Worm (Caenorhabditis elegans) whole organism, L4 larva: ENCODE results near the gene Y60A3A.16.
A peak's percentile ranks its signal among the peaks of the same experiment; 100 is the strongest.

Experiments
- F10B5.3 ChIP-seq: sonication (generic microtip); optimal IDR thresholded peaks from 2 replicates; lab custom pipeline; 2016; ENCODE audit warnings: mild to moderate bottlenecking, missing genetic modification characterization, missing compliant biosample characterization
- F26F4.8 ChIP-seq: fragments of 200-800 bp; sonication (Bioruptor generic); conservative IDR thresholded peaks from 2 replicates; pipeline ENCODE4 v1.3.6; 2022; ENCODE audit warnings: missing genetic modification characterization, missing compliant biosample characterization
- F37D6.2 ChIP-seq: sonication (generic microtip); optimal IDR thresholded peaks from 2 replicates; lab custom pipeline; 2016; ENCODE audit warnings: mild to moderate bottlenecking, missing genetic modification characterization, missing compliant biosample characterization
- F49E8.2 ChIP-seq: sonication (generic microtip); optimal IDR thresholded peaks from 2 replicates; lab custom pipeline; 2016; ENCODE audit warnings: missing compliant biosample characterization, mild to moderate bottlenecking, missing genetic modification characterization, borderline replicate concordance
- T20F7.1 ChIP-seq: fragments of 200-800 bp; sonication (Bioruptor generic); optimal IDR thresholded peaks from 2 replicates; lab custom pipeline; 2018; ENCODE audit warnings: mild to moderate bottlenecking, missing genetic modification characterization, missing compliant biosample characterization
- Y105C5A.15 ChIP-seq: fragments of 200-800 bp; sonication (Bioruptor generic); IDR thresholded peaks from 2 replicates; pipeline ENCODE4 v1.3.6; 2022; ENCODE audit warnings: missing genetic modification characterization, missing compliant biosample characterization
- ZK546.5 ChIP-seq, 2 experiments: sonication (generic microtip); optimal IDR thresholded peaks; 2 replicates each; lab custom pipeline; 2017; ENCODE audit warnings: missing biosample characterization in 2 of 2, missing genetic modification characterization in 2 of 2
- ceh-44 ChIP-seq: fragments of 200-800 bp; sonication (Bioruptor generic); IDR thresholded peaks from 2 replicates; pipeline ENCODE4 v1.3.6; 2022; ENCODE audit warnings: missing genetic modification reagents, missing genetic modification characterization, missing compliant biosample characterization
- ces-1 ChIP-seq: fragments of 150-350 bp; sonication (generic microtip); optimal IDR thresholded peaks from 4 replicates; lab custom pipeline; 2014; ENCODE audit warnings: missing biosample characterization, missing genetic modification reagents, missing genetic modification characterization
- ctbp-1 ChIP-seq: fragments of 200-800 bp; sonication (Bioruptor generic); IDR thresholded peaks from 2 replicates; pipeline ENCODE4 v1.3.6; 2022; ENCODE audit warnings: missing genetic modification reagents, missing genetic modification characterization, missing compliant biosample characterization
- daf-12 ChIP-seq: fragments of 150-350 bp; optimal IDR thresholded peaks from 2 replicates; lab custom pipeline; 2014; ENCODE audit warnings: missing biosample characterization, missing genetic modification reagents, missing genetic modification characterization
- daf-16 ChIP-seq, 3 experiments: sonication (generic microtip); optimal IDR thresholded peaks; 2 replicates each; lab custom pipeline; 2016 to 2017; ENCODE audit warnings: missing genetic modification characterization in 3 of 3, missing genetic modification reagents in 3 of 3, mild to moderate bottlenecking in 2 of 3, missing compliant biosample characterization in 2 of 3, missing biosample characterization in 1 of 3, moderate library complexity in 1 of 3
- daf-19 ChIP-seq: fragments of 200-800 bp; sonication (Bioruptor generic); conservative IDR thresholded peaks from 2 replicates; pipeline ENCODE4 v1.3.6; 2022; ENCODE audit warnings: missing genetic modification characterization, missing compliant biosample characterization
- daf-8 ChIP-seq: fragments of 200-800 bp; sonication (Bioruptor generic); IDR thresholded peaks from 2 replicates; pipeline ENCODE4 v1.3.6; 2022; ENCODE audit warnings: missing genetic modification characterization, missing compliant biosample characterization
- dmd-6 ChIP-seq: fragments of 200-800 bp; sonication (Bioruptor generic); IDR thresholded peaks from 2 replicates; pipeline ENCODE4 v1.3.6; 2022; ENCODE audit warnings: missing genetic modification reagents, missing genetic modification characterization, missing compliant biosample characterization
- dmd-8 ChIP-seq: fragments of 200-800 bp; sonication (Bioruptor generic); IDR thresholded peaks from 2 replicates; pipeline ENCODE4 v1.3.6; 2022; ENCODE audit warnings: missing genetic modification characterization, missing compliant biosample characterization
- duxl-1 ChIP-seq: sonication (generic microtip); optimal IDR thresholded peaks from 2 replicates; lab custom pipeline; 2016; ENCODE audit warnings: mild to moderate bottlenecking, missing genetic modification characterization, moderate library complexity, missing compliant biosample characterization; ENCODE audit not compliant: poor library complexity
- dve-1 ChIP-seq: sonication (generic microtip); optimal IDR thresholded peaks from 2 replicates; lab custom pipeline; 2017; ENCODE audit warnings: antibody characterized with exemption, mild to moderate bottlenecking, missing genetic modification characterization, missing compliant biosample characterization; ENCODE audit not compliant: insufficient read depth
- fkh-10 ChIP-seq: fragments of 150-350 bp; optimal IDR thresholded peaks from 2 replicates; lab custom pipeline; 2014; ENCODE audit warnings: missing biosample characterization, missing genetic modification reagents, missing genetic modification characterization
- gei-8 ChIP-seq: fragments of 200-800 bp; sonication (Bioruptor generic); optimal IDR thresholded peaks from 2 replicates; lab custom pipeline; 2018; ENCODE audit warnings: mild to moderate bottlenecking, missing genetic modification characterization, missing compliant biosample characterization
- hif-1 ChIP-seq, 2 experiments: sonication (generic microtip); optimal IDR thresholded peaks; 2 replicates each; lab custom pipeline; 2016 to 2017; ENCODE audit warnings: missing compliant biosample characterization in 2 of 2, missing genetic modification characterization in 2 of 2, missing genetic modification reagents in 2 of 2, missing genotype in 2 of 2, mild to moderate bottlenecking in 1 of 2
- hlh-30 ChIP-seq: sonication (generic microtip); optimal IDR thresholded peaks from 2 replicates; lab custom pipeline; 2017; ENCODE audit warnings: antibody characterized with exemption, mild to moderate bottlenecking, missing genetic modification characterization, missing compliant biosample characterization; ENCODE audit not compliant: insufficient read depth
- hmg-1.1 ChIP-seq: fragments of 200-800 bp; sonication (Bioruptor generic); IDR thresholded peaks from 2 replicates; pipeline ENCODE4 v1.3.6; 2022; ENCODE audit warnings: missing genetic modification reagents, missing genetic modification characterization, missing compliant biosample characterization
- lim-7 ChIP-seq: fragments of 200-800 bp; sonication (Bioruptor generic); IDR thresholded peaks from 2 replicates; pipeline ENCODE4 v1.3.6; 2022; ENCODE audit warnings: missing genetic modification characterization, missing compliant biosample characterization
- lin-13 ChIP-seq: fragments of 150-350 bp; optimal IDR thresholded peaks from 2 replicates; lab custom pipeline; 2014; ENCODE audit warnings: missing biosample characterization, missing genetic modification reagents, missing genetic modification characterization
- lin-29 ChIP-seq: fragments of 200-800 bp; sonication (Bioruptor generic); IDR thresholded peaks from 2 replicates; pipeline ENCODE4 v1.3.6; 2022; ENCODE audit warnings: missing genetic modification reagents, missing genetic modification characterization, missing compliant biosample characterization
- lin-39 ChIP-seq: fragments of 150-350 bp; optimal IDR thresholded peaks from 2 replicates; lab custom pipeline; 2014; ENCODE audit warnings: missing biosample characterization, missing genetic modification reagents, missing genetic modification characterization
- mdl-1 ChIP-seq, 2 experiments: fragments of 150-350 bp in 1 of 2; sonication (generic microtip) in 1 of 2; optimal IDR thresholded peaks; 2 replicates each; lab custom pipeline; 2014 to 2017; ENCODE audit warnings: missing biosample characterization in 2 of 2, missing genetic modification characterization in 2 of 2
- mdt-29 ChIP-seq: fragments of 200-800 bp; sonication (Bioruptor generic); IDR thresholded peaks from 2 replicates; pipeline ENCODE4 v1.3.6; 2022; ENCODE audit warnings: missing genetic modification reagents, missing genetic modification characterization, missing compliant biosample characterization
- mep-1 ChIP-seq: fragments of 150-350 bp; sonication (generic microtip); optimal IDR thresholded peaks from 3 replicates; lab custom pipeline; 2014; ENCODE audit warnings: missing biosample characterization, missing genetic modification characterization
- mes-2 ChIP-seq: sonication (generic microtip); optimal IDR thresholded peaks from 2 replicates; lab custom pipeline; 2016; ENCODE audit warnings: missing genotype, mild to moderate bottlenecking, missing genetic modification characterization, missing compliant biosample characterization; ENCODE audit not compliant: poor library complexity, severe bottlenecking
- nhr-111 ChIP-seq: fragments of 200-800 bp; sonication (Bioruptor generic); optimal IDR thresholded peaks from 2 replicates; lab custom pipeline; 2018; ENCODE audit warnings: mild to moderate bottlenecking, missing genetic modification characterization, missing compliant biosample characterization
- nhr-28 ChIP-seq: fragments of 150-350 bp; optimal IDR thresholded peaks from 2 replicates; lab custom pipeline; 2014; ENCODE audit warnings: missing biosample characterization, missing genetic modification characterization
- nhr-41 ChIP-seq: fragments of 200-800 bp; sonication (Bioruptor generic); IDR thresholded peaks from 2 replicates; pipeline ENCODE4 v1.3.6; 2022; ENCODE audit warnings: missing genetic modification reagents, missing genetic modification characterization, missing compliant biosample characterization
- nhr-48 ChIP-seq: sonication (generic microtip); optimal IDR thresholded peaks from 2 replicates; lab custom pipeline; 2016; ENCODE audit warnings: mild to moderate bottlenecking, missing genetic modification characterization, missing compliant biosample characterization
- nhr-76 ChIP-seq: fragments of 150-350 bp; optimal IDR thresholded peaks from 2 replicates; lab custom pipeline; 2014; ENCODE audit warnings: missing biosample characterization, missing genetic modification characterization
- nhr-77 ChIP-seq: fragments of 150-350 bp; optimal IDR thresholded peaks from 2 replicates; lab custom pipeline; 2014; ENCODE audit warnings: missing biosample characterization, missing genetic modification characterization
- pha-4 ChIP-seq, 2 experiments: fragments of 150-350 bp in 1 of 2; fragments of 200-800 bp in 1 of 2; sonication (Bioruptor generic) in 1 of 2; IDR thresholded peaks in 1 of 2; optimal IDR thresholded peaks in 1 of 2; 2 replicates each; pipeline versions ENCODE4 v1.3.6 to Lab custom; 2014 to 2022; ENCODE audit warnings: missing genetic modification characterization in 2 of 2, missing genetic modification reagents in 2 of 2, missing biosample characterization in 1 of 2, missing compliant biosample characterization in 1 of 2
- pqm-1 ChIP-seq: sonication (generic microtip); optimal IDR thresholded peaks from 2 replicates; lab custom pipeline; 2017; ENCODE audit warnings: missing biosample characterization, missing genetic modification characterization
- set-16 ChIP-seq: fragments of 200-800 bp; sonication (Bioruptor generic); IDR thresholded peaks from 2 replicates; pipeline ENCODE4 v1.3.6; 2022; ENCODE audit warnings: missing genetic modification reagents, missing genetic modification characterization, missing compliant biosample characterization
- skn-1 ChIP-seq: fragments of 150-350 bp; optimal IDR thresholded peaks from 2 replicates; lab custom pipeline; 2014; ENCODE audit warnings: missing biosample characterization, missing genetic modification characterization
- snpc-1.2 ChIP-seq: fragments of 200-800 bp; sonication (Bioruptor generic); IDR thresholded peaks from 2 replicates; pipeline ENCODE4 v1.3.6; 2022; ENCODE audit warnings: missing genetic modification reagents, missing genetic modification characterization, missing compliant biosample characterization
- spr-1 ChIP-seq: sonication (generic microtip); optimal IDR thresholded peaks from 2 replicates; lab custom pipeline; 2016; ENCODE audit warnings: mild to moderate bottlenecking, missing genetic modification characterization, missing compliant biosample characterization
- unc-62 ChIP-seq, 3 experiments: fragments of 150-350 bp in 1 of 3; sonication (generic microtip); optimal IDR thresholded peaks in 2 of 3; peaks in 1 of 3; 1 replicate in 1 of 3; 2 replicates in 2 of 3; lab custom pipeline; 2014 to 2017; ENCODE audit warnings: missing biosample characterization in 3 of 3, missing genetic modification characterization in 3 of 3, missing genetic modification reagents in 3 of 3, missing genotype in 1 of 3
- zag-1 ChIP-seq: fragments of 150-350 bp; optimal IDR thresholded peaks from 2 replicates; lab custom pipeline; 2014; ENCODE audit warnings: missing biosample characterization, missing genetic modification characterization

Gene Y60A3A.16

DNA sequence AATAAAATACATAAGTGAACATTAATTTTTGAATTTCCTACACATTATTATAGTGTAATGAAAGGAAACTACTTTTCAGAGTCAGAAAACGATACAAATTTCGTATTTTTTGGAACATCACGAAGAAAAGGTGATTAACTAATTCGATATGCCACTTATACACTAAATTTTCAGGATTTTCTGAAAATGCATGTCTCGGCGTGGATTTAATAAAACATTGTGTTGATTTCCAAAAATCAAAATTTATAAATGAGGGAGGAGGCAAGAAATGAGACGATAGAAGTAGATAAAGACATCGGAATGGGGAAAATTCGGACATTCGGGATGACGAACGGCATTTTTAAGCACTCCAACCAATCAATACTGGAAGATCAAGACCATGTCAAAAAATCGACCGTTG, 23.3 kb downstream of the Y60A3A.16 start, which contains the start of gene Y116F11B.14:
Gene Y116F11B.14, plus strand, starts transcription at position 301 of the 400 bp plus-strand sequence.
- TF ChIP-seq F49E8.2 = no peak
- no peak for TF ChIP-seq spr-1
- TF ChIP-seq set-16 (GFP tag; lab: Robert Waterston, UW) = no peak
- TF ChIP-seq fkh-10 = no peak
- no peak for TF ChIP-seq daf-8 (GFP tag; lab: Robert Waterston, UW)
- TF ChIP-seq snpc-1.2 (GFP tag; lab: Robert Waterston, UW) = no peak
- no peak for TF ChIP-seq nhr-77
- no peak for TF ChIP-seq mes-2 (tag; lab: Kevin White, UChicago)
- no peak for TF ChIP-seq daf-19
- no peak for TF ChIP-seq Y105C5A.15
- no peak for TF ChIP-seq skn-1 (tag; lab: Kevin White, UChicago)
- TF ChIP-seq lin-29 (GFP tag; lab: Robert Waterston, UW) = no peak
- TF ChIP-seq pqm-1 (tag; lab: Kevin White, UChicago) = no peak
- no peak for TF ChIP-seq nhr-48 (tag; lab: Kevin White, UChicago)
- no peak for TF ChIP-seq F26F4.8 (GFP tag; lab: Robert Waterston, UW)
- TF ChIP-seq daf-12 (tag; lab: Kevin White, UChicago) = no peak
- no peak for TF ChIP-seq T20F7.1 (GFP tag; lab: Kevin White, UChicago)

DNA sequence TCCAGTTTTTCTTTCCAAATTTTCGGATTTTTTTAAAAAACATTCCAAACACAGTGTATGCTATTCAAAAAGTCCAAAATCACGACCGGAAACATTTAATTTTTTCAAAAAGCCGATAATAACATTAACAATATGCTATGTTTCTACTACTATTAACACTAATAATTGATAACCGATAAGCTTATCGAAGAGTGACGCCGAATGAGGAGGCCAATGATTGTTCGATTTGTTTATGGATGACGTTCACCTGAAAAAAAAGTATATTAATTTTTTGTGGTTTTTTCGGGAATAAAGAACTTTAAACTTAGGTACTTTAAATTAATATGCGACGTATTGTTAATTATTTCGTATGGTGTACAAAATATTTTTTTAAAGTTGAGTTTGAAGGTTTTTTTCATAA, 24.5 kb downstream of the Y60A3A.16 start:
- TF ChIP-seq F37D6.2 (tag; lab: Kevin White, UChicago) (no peak), gei-8 (GFP tag; lab: Kevin White, UChicago) (no peak), nhr-111 (no peak), pqm-1 (tag; lab: Kevin White, UChicago) (peak; percentile 62), dmd-6 (GFP tag; lab: Robert Waterston, UW) (0 out of 2 replicates have a peak, but pooled peaks have one; percentile 5), daf-16 (GFP tag; optimal IDR thresholded peaks at IDR 0.05; lab: Kevin White, UChicago) (no peak), daf-16 (tag; optimal IDR thresholded peaks at IDR 0.05; lab: Kevin White, UChicago) (peak; percentile 47), lin-39 (tag; lab: Kevin White, UChicago) (no peak)

DNA sequence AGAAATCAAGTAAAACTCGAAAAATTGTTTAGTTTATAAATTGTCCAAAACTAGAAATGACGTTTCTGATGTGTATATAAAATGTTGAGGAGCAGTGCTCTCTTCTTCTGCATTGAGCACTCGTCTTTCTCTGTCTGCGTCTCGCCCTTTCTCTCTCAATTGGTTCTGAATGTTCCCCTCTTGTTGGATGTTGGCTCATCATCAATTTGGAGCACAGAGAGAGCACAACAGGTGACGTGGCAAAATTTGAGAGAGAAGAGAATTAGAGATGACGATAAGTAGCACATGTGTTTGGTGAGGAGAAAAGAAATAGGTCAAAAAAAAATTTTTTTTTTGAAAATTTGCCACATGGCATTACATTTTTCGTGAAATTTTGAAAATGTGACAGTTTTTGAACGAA, 25.0 kb downstream of the Y60A3A.16 start:
- TF ChIP-seq unc-62 (GFP tag; optimal IDR thresholded peaks at IDR 0.05 in 1 of 2; lab: Kevin White, UChicago) (peak in 1 of 2 experiments; percentile 52), unc-62 (tag; optimal IDR thresholded peaks at IDR 0.05; lab: Kevin White, UChicago) (no peak), snpc-1.2 (GFP tag; lab: Robert Waterston, UW) (no peak), lim-7 (GFP tag; lab: Robert Waterston, UW) (no peak), zag-1 (tag; lab: Kevin White, UChicago) (no peak), dmd-8 (GFP tag; lab: Robert Waterston, UW) (no peak), nhr-41 (GFP tag; lab: Robert Waterston, UW) (no peak), F37D6.2 (tag; lab: Kevin White, UChicago) (peak; percentile 12), lin-13 (GFP tag; lab: Kevin White, UChicago) (peak; percentile 48), F49E8.2 (no peak), ceh-44 (no peak), mdl-1 (tag; optimal IDR thresholded peaks at IDR 0.05; lab: Kevin White, UChicago) (peak in 1 of 2 experiments; percentile 53), ZK546.5 (tag; optimal IDR thresholded peaks at IDR 0.05; lab: Kevin White, UChicago) (no peak), nhr-76 (tag; lab: Kevin White, UChicago) (no peak), mdt-29 (GFP tag; lab: Robert Waterston, UW) (0 out of 2 replicates have a peak, but pooled peaks have one; percentile 11), duxl-1 (tag; lab: Kevin White, UChicago) (no peak), pha-4 (GFP tag; IDR thresholded peaks at IDR 0.05; lab: Robert Waterston, UW) (no peak), pha-4 (tag; optimal IDR thresholded peaks at IDR 0.05; lab: Kevin White, UChicago) (peak; percentile 25), hif-1 (tag; optimal IDR thresholded peaks at IDR 0.05; lab: Kevin White, UChicago) (peak in 1 of 2 experiments; percentile 7), set-16 (GFP tag; lab: Robert Waterston, UW) (no peak), hlh-30 (tag; lab: Kevin White, UChicago) (peak; percentile 74), F10B5.3 (no peak), mep-1 (tag; lab: Kevin White, UChicago) (peak; percentile 64), nhr-28 (peak; percentile 30), mes-2 (tag; lab: Kevin White, UChicago) (peak; percentile 44), ctbp-1 (GFP tag; lab: Robert Waterston, UW) (0 out of 2 replicates have a peak, but pooled peaks have one; percentile 40), ces-1 (GFP tag; lab: Kevin White, UChicago) (no peak), dve-1 (peak; percentile 17), nhr-48 (tag; lab: Kevin White, UChicago) (no peak), hmg-1.1 (GFP tag; lab: Robert Waterston, UW) (peak; percentile 58)
